Fruit fly (Drosophila melanogaster) whole organism, embryonic: ENCODE data around the gene CG5892.

Source experiments
- Atf3 ChIP-seq: fragments of 200-800 bp; sonication (Bioruptor generic); optimal IDR thresholded peaks from 3 replicates; lab custom pipeline; 2016; ENCODE audit warnings: missing biosample characterization, missing genetic modification characterization
- BEAF-32 ChIP-seq: fragments of 200-800 bp; sonication (Bioruptor generic); optimal IDR thresholded peaks from 3 replicates; lab custom pipeline; 2017; ENCODE audit warnings: missing biosample characterization, missing genetic modification characterization, mild to moderate bottlenecking, moderate library complexity, missing genetic modification reagents
- CG11398 ChIP-seq: fragments of 200-800 bp; sonication (Bioruptor generic); optimal IDR thresholded peaks from 2 replicates; lab custom pipeline; 2016; ENCODE audit warnings: missing biosample characterization, missing genetic modification characterization
- CG12071 ChIP-seq: fragments of 200-800 bp; sonication (Bioruptor generic); optimal IDR thresholded peaks from 3 replicates; lab custom pipeline; 2018; ENCODE audit warnings: missing biosample characterization, mild to moderate bottlenecking, missing genetic modification characterization
- CG14667 ChIP-seq: fragments of 200-800 bp; sonication (Bioruptor generic); IDR thresholded peaks from 2 replicates; pipeline ENCODE4 v1.3.6; 2022; ENCODE audit warnings: missing biosample characterization, missing genetic modification characterization
- CG1792 ChIP-seq: fragments of 200-800 bp; sonication (Bioruptor generic); optimal IDR thresholded peaks from 2 replicates; lab custom pipeline; 2016; ENCODE audit warnings: missing biosample characterization, missing genetic modification characterization
- CG18476 ChIP-seq: fragments of 200-800 bp; sonication (Bioruptor generic); optimal IDR thresholded peaks from 2 replicates; lab custom pipeline; 2016; ENCODE audit warnings: missing biosample characterization, mild to moderate bottlenecking, missing genetic modification characterization
- CG2678 ChIP-seq: fragments of 200-800 bp; sonication (Bioruptor generic); optimal IDR thresholded peaks from 3 replicates; lab custom pipeline; 2019; ENCODE audit warnings: missing biosample characterization, mild to moderate bottlenecking, missing genetic modification characterization, moderate library complexity
- CG2875 ChIP-seq: fragments of 200-800 bp; sonication (Bioruptor generic); optimal IDR thresholded peaks from 2 replicates; lab custom pipeline; 2017; ENCODE audit warnings: missing biosample characterization, mild to moderate bottlenecking, missing genetic modification characterization, missing genetic modification reagents
- CG32772 ChIP-seq: fragments of 200-800 bp; sonication (Bioruptor generic); IDR thresholded peaks from 2 replicates; pipeline ENCODE4 v1.3.6; 2022; ENCODE audit warnings: missing biosample characterization, missing genetic modification characterization
- CG43689 ChIP-seq: fragments of 200-800 bp; sonication (Bioruptor generic); IDR thresholded peaks from 2 replicates; pipeline ENCODE4 v1.3.6; 2022; ENCODE audit warnings: missing biosample characterization, missing genetic modification characterization
- CG4424 ChIP-seq: fragments of 200-800 bp; sonication (Bioruptor generic); optimal IDR thresholded peaks from 3 replicates; lab custom pipeline; 2016; ENCODE audit warnings: missing biosample characterization, missing genetic modification characterization
- CG6175 ChIP-seq: fragments of 200-800 bp; sonication (Bioruptor generic); IDR thresholded peaks from 3 replicates; pipeline ENCODE4 v1.3.6; 2022; ENCODE audit warnings: missing biosample characterization, missing genetic modification characterization
- CG7928 ChIP-seq: fragments of 200-800 bp; sonication (Bioruptor generic); optimal IDR thresholded peaks from 2 replicates; lab custom pipeline; 2017; ENCODE audit warnings: missing biosample characterization, mild to moderate bottlenecking, missing genetic modification characterization
- CG9727 ChIP-seq: fragments of 200-800 bp; sonication (Bioruptor generic); optimal IDR thresholded peaks from 3 replicates; lab custom pipeline; 2017; ENCODE audit warnings: missing biosample characterization, mild to moderate bottlenecking, missing genetic modification characterization
- Dfd ChIP-seq, 2 experiments: fragments of >200 bp; optimal IDR thresholded peaks; 2 replicates each; lab custom pipeline; 2017; ENCODE audit warnings: missing biosample characterization in 2 of 2, missing genetic modification characterization in 2 of 2
- Elba2 ChIP-seq: fragments of 200-800 bp; sonication (Bioruptor generic); optimal IDR thresholded peaks from 3 replicates; lab custom pipeline; 2016; ENCODE audit warnings: missing biosample characterization, missing genetic modification characterization
- Jarid2 ChIP-seq: fragments of 200-800 bp; sonication (Bioruptor generic); optimal IDR thresholded peaks from 3 replicates; lab custom pipeline; 2017; ENCODE audit warnings: mild to moderate bottlenecking, missing biosample characterization, missing genetic modification reagents, missing genetic modification characterization
- NFAT ChIP-seq: fragments of 200-800 bp; sonication (Bioruptor generic); IDR thresholded peaks from 2 replicates; pipeline ENCODE4 v1.3.6; 2022; ENCODE audit warnings: missing biosample characterization, missing genetic modification characterization
- Nf-YA ChIP-seq: fragments of 200-800 bp; sonication (Bioruptor generic); IDR thresholded peaks from 2 replicates; pipeline ENCODE4 v1.3.6; 2022; ENCODE audit warnings: missing biosample characterization, missing genetic modification characterization
- Nf-YB ChIP-seq: fragments of 200-800 bp; sonication (Bioruptor generic); optimal IDR thresholded peaks from 3 replicates; lab custom pipeline; 2019; ENCODE audit warnings: missing biosample characterization, mild to moderate bottlenecking, missing genetic modification characterization, moderate library complexity
- Pdp1 ChIP-seq, 2 experiments: fragments of 200-800 bp; sonication (Bioruptor generic); optimal IDR thresholded peaks; 3 replicates each; lab custom pipeline; 2016; ENCODE audit warnings: missing biosample characterization in 2 of 2, missing genetic modification characterization in 2 of 2, mild to moderate bottlenecking in 1 of 2, moderate library complexity in 1 of 2
- Poxn ChIP-seq: fragments of 200-800 bp; sonication (Bioruptor generic); IDR thresholded peaks from 2 replicates; pipeline ENCODE4 v1.3.6; 2022; ENCODE audit warnings: missing biosample characterization, missing genetic modification characterization
- Ptx1 ChIP-seq: fragments of 200-800 bp; sonication (Bioruptor generic); IDR thresholded peaks from 2 replicates; pipeline ENCODE4 v1.3.6; 2022; ENCODE audit warnings: missing biosample characterization, missing genetic modification characterization
- Sin3A ChIP-seq: fragments of >200 bp; optimal IDR thresholded peaks from 2 replicates; lab custom pipeline; 2018
- Sox102F ChIP-seq: fragments of 200-800 bp; sonication (Bioruptor generic); optimal IDR thresholded peaks from 2 replicates; lab custom pipeline; 2018; ENCODE audit warnings: missing biosample characterization, mild to moderate bottlenecking, missing genetic modification characterization, moderate library complexity
- Spps ChIP-seq: fragments of 200-800 bp; sonication (Bioruptor generic); optimal IDR thresholded peaks from 2 replicates; lab custom pipeline; 2018; ENCODE audit warnings: missing biosample characterization, mild to moderate bottlenecking, missing genetic modification characterization
- TFAM ChIP-seq: fragments of 200-800 bp; sonication (Bioruptor generic); optimal IDR thresholded peaks from 2 replicates; lab custom pipeline; 2017; ENCODE audit warnings: missing biosample characterization, missing genetic modification characterization, inconsistent platforms
- Xrp1 ChIP-seq: fragments of 200-800 bp; sonication (Bioruptor generic); IDR thresholded peaks from 2 replicates; pipeline ENCODE4 v1.3.6; 2022; ENCODE audit warnings: missing biosample characterization, missing genetic modification characterization
- ab ChIP-seq: fragments of 200-800 bp; sonication (Bioruptor generic); optimal IDR thresholded peaks from 2 replicates; lab custom pipeline; 2016; ENCODE audit warnings: missing biosample characterization, missing genetic modification characterization
- az2 ChIP-seq: fragments of 200-800 bp; sonication (Bioruptor generic); optimal IDR thresholded peaks from 3 replicates; lab custom pipeline; 2016; ENCODE audit warnings: missing biosample characterization, missing genetic modification characterization
- bbx ChIP-seq: fragments of 200-800 bp; sonication (Bioruptor generic); IDR thresholded peaks from 2 replicates; pipeline ENCODE4 v1.3.6; 2022; ENCODE audit warnings: missing biosample characterization, missing genetic modification characterization; ENCODE audit not compliant: partially characterized antibody
- croc ChIP-seq: fragments of 200-800 bp; sonication (Bioruptor generic); conservative IDR thresholded peaks from 3 replicates; pipeline ENCODE4 v1.3.6; 2022; ENCODE audit warnings: missing biosample characterization, missing genetic modification characterization
- crol ChIP-seq: fragments of 200-800 bp; sonication (Bioruptor generic); IDR thresholded peaks from 2 replicates; pipeline ENCODE4 v1.3.6; 2022; ENCODE audit warnings: missing biosample characterization, missing genetic modification characterization
- cwo ChIP-seq: fragments of 200-800 bp; sonication (Bioruptor generic); optimal IDR thresholded peaks from 3 replicates; lab custom pipeline; 2017; ENCODE audit warnings: missing biosample characterization, missing genetic modification characterization, mild to moderate bottlenecking, moderate library complexity, missing genetic modification reagents
- dimm ChIP-seq: fragments of 200-800 bp; sonication (Bioruptor generic); IDR thresholded peaks from 2 replicates; pipeline ENCODE4 v1.3.6; 2022; ENCODE audit warnings: missing biosample characterization, missing genetic modification characterization
- dpn ChIP-seq, 2 experiments: fragments of 200-800 bp; sonication (Bioruptor generic); optimal IDR thresholded peaks; 3 replicates each; lab custom pipeline; 2016; ENCODE audit warnings: missing biosample characterization in 2 of 2, missing genetic modification characterization in 2 of 2
- dysf ChIP-seq: fragments of 200-800 bp; sonication (Bioruptor generic); IDR thresholded peaks from 3 replicates; pipeline ENCODE4 v1.3.6; 2022; ENCODE audit warnings: missing biosample characterization, missing genetic modification characterization
- eyg ChIP-seq: fragments of 200-800 bp; sonication (Bioruptor generic); optimal IDR thresholded peaks from 3 replicates; lab custom pipeline; 2016; ENCODE audit warnings: missing biosample characterization, missing genetic modification characterization
- grau ChIP-seq: fragments of 200-800 bp; optimal IDR thresholded peaks from 3 replicates; lab custom pipeline; 2019; ENCODE audit warnings: missing biosample characterization, mild to moderate bottlenecking, missing genetic modification characterization, moderate library complexity
- gro ChIP-seq: fragments of 200-800 bp; sonication (Bioruptor generic); optimal IDR thresholded peaks from 2 replicates; lab custom pipeline; 2016; ENCODE audit warnings: missing biosample characterization, missing genetic modification characterization
- hth ChIP-seq: fragments of >200 bp; optimal IDR thresholded peaks from 2 replicates; lab custom pipeline; 2017; ENCODE audit warnings: inconsistent platforms
- kah ChIP-seq: fragments of 200-800 bp; sonication (Bioruptor generic); optimal IDR thresholded peaks from 2 replicates; lab custom pipeline; 2018; ENCODE audit warnings: missing biosample characterization, mild to moderate bottlenecking, missing genetic modification characterization
- knrl ChIP-seq: fragments of 200-800 bp; sonication (Bioruptor generic); IDR thresholded peaks from 3 replicates; pipeline ENCODE4 v1.3.6; 2022; ENCODE audit warnings: missing biosample characterization, missing genetic modification characterization; ENCODE audit not compliant: partially characterized antibody
- lilli ChIP-seq: fragments of 200-800 bp; sonication (Bioruptor generic); optimal IDR thresholded peaks from 3 replicates; lab custom pipeline; 2016; ENCODE audit warnings: missing biosample characterization, missing genetic modification characterization
- luna ChIP-seq: fragments of 200-800 bp; sonication (Bioruptor generic); optimal IDR thresholded peaks from 2 replicates; lab custom pipeline; 2016; ENCODE audit warnings: missing biosample characterization, missing genetic modification characterization
- mam ChIP-seq: fragments of 200-800 bp; sonication (Bioruptor generic); optimal IDR thresholded peaks from 3 replicates; lab custom pipeline; 2016; ENCODE audit warnings: missing biosample characterization, missing genetic modification characterization
- org-1 ChIP-seq: fragments of 200-800 bp; sonication (Bioruptor generic); optimal IDR thresholded peaks from 2 replicates; lab custom pipeline; 2017; ENCODE audit warnings: missing biosample characterization, missing genetic modification characterization
- peb ChIP-seq: fragments of 200-800 bp; sonication (Bioruptor generic); IDR thresholded peaks from 2 replicates; pipeline ENCODE4 v1.3.6; 2022; ENCODE audit warnings: missing biosample characterization, missing genetic modification characterization
- prd ChIP-seq, 3 experiments: fragments of >200 bp in 2 of 3; fragments of 200-800 bp in 1 of 3; sonication (Bioruptor generic) in 1 of 3; optimal IDR thresholded peaks in 2 of 3; IDR thresholded peaks in 1 of 3; 2 replicates in 2 of 3; 3 replicates in 1 of 3; pipeline versions ENCODE4 v1.3.6 to Lab custom; 2017 to 2022; ENCODE audit warnings: missing biosample characterization in 1 of 3, missing genetic modification characterization in 1 of 3
- z ChIP-seq: fragments of 200-800 bp; sonication (Bioruptor generic); IDR thresholded peaks from 3 replicates; pipeline ENCODE4 v1.3.6; 2022; ENCODE audit warnings: missing biosample characterization, missing genetic modification characterization

The CG5892 gene

dm6 chr3R:21223453-21224057, 18.9 kb upstream of the CG5892 start, which contains the start of the genes CG3337 and Nelf-A (continued):
- TF ChIP-seq bbx (GFP tag; lab: Robert Waterston, UW) (peak; percentile 89), croc (GFP tag; lab: Robert Waterston, UW) (no peak; the same call in 2 of the 3 replicates), Spps (tag; lab: Kevin White, UChicago) (no peak), grau (tag; lab: Kevin White, UChicago) (peak; percentile 65), lilli (GFP tag; lab: Kevin White, UChicago) (peak; percentile 86), CG4424 (GFP tag; lab: Kevin White, UChicago) (peak; percentile 62), peb (GFP tag; lab: Robert Waterston, UW) (no peak), CG11398 (peak; percentile 57), Nf-YA (GFP tag; lab: Robert Waterston, UW) (no peak), gro (GFP tag; lab: Kevin White, UChicago) (peak; percentile 89), Sin3A (lab: Kevin White, UChicago) (peak; percentile 66), Nf-YB (GFP tag; lab: Kevin White, UChicago) (no peak), CG32772 (GFP tag; lab: Robert Waterston, UW) (0 out of 2 replicates have a peak, but pooled peaks have one; percentile 46), ab (GFP tag; lab: Kevin White, UChicago) (peak; percentile 40), Poxn (no peak), org-1 (GFP tag; lab: Kevin White, UChicago) (no peak), TFAM (no peak), CG43689 (GFP tag; lab: Robert Waterston, UW) (no peak), CG1792 (GFP tag; lab: Kevin White, UChicago) (peak; percentile 71), hth (no peak), cwo (GFP tag; lab: Kevin White, UChicago) (no peak), luna (GFP tag; lab: Kevin White, UChicago) (peak; percentile 63), kah (GFP tag; lab: Kevin White, UChicago) (peak; percentile 21), CG9727 (GFP tag; lab: Kevin White, UChicago) (peak; percentile 59), CG2678 (no peak), CG6175 (GFP tag; lab: Robert Waterston, UW) (peak; percentile 55; the same call in 1 of the 3 replicates), z (GFP tag; lab: Robert Waterston, UW) (no peak), NFAT (GFP tag; lab: Robert Waterston, UW) (peak; percentile 89), CG12071 (no peak), eyg (peak; percentile 63), BEAF-32 (GFP tag; lab: Kevin White, UChicago) (peak; percentile 88), dimm (GFP tag; lab: Robert Waterston, UW) (no peak), CG7928 (GFP tag; lab: Kevin White, UChicago) (peak; percentile 62), Sox102F (GFP tag; lab: Kevin White, UChicago) (no peak), crol (GFP tag; lab: Robert Waterston, UW) (no peak), CG2875 (GFP tag; lab: Kevin White, UChicago) (no peak), prd (optimal IDR thresholded peaks at IDR 0.05; lab: Kevin White, UChicago) (no peak), prd (GFP tag; IDR thresholded peaks at IDR 0.05; lab: Robert Waterston, UW) (peak; percentile 73), mam (GFP tag; lab: Kevin White, UChicago) (peak; percentile 88), knrl (GFP tag; lab: Robert Waterston, UW) (peak; percentile 83), dpn (GFP tag; optimal IDR thresholded peaks at IDR 0.05; lab: Kevin White, UChicago) (peak; percentile 79 to 87), Ptx1 (GFP tag; lab: Robert Waterston, UW) (peak; percentile 67), Atf3 (GFP tag; lab: Kevin White, UChicago) (peak; percentile 40), az2 (GFP tag; lab: Kevin White, UChicago) (peak; percentile 44), CG14667 (GFP tag; lab: Robert Waterston, UW) (peak; percentile 30; the same call in 1 of the 2 replicates), Xrp1 (GFP tag; lab: Robert Waterston, UW) (peak; percentile 67), Jarid2 (GFP tag; lab: Kevin White, UChicago) (no peak), CG18476 (GFP tag; lab: Kevin White, UChicago) (peak; percentile 29), Pdp1 (GFP tag; optimal IDR thresholded peaks at IDR 0.05; lab: Kevin White, UChicago) (peak; percentile 69 to 71), Elba2 (GFP tag; lab: Kevin White, UChicago) (peak; percentile 78), dysf (GFP tag; lab: Robert Waterston, UW) (peak; percentile 70), Dfd (GFP tag; optimal IDR thresholded peaks at IDR 0.05; lab: Kevin White, UChicago) (no peak)
